Worm (Caenorhabditis elegans) whole organism, L4/young adult: Measurements from ENCODE around the gene lpl-1.

Source experiments
- W03F9.2 ChIP-seq: fragments of 150-350 bp; optimal IDR thresholded peaks from 2 replicates; lab custom pipeline; 2014; ENCODE audit warnings: missing biosample characterization, missing genetic modification characterization
- dao-5 ChIP-seq: sonication (generic microtip); optimal IDR thresholded peaks from 2 replicates; lab custom pipeline; 2016; ENCODE audit warnings: missing genotype, missing genetic modification characterization, moderate library complexity, missing compliant biosample characterization
- him-1 ChIP-seq: sonication (generic microtip); optimal IDR thresholded peaks from 2 replicates; lab custom pipeline; 2016; ENCODE audit warnings: missing genotype, missing genetic modification reagents, missing genetic modification characterization, missing compliant biosample characterization

DNA sequence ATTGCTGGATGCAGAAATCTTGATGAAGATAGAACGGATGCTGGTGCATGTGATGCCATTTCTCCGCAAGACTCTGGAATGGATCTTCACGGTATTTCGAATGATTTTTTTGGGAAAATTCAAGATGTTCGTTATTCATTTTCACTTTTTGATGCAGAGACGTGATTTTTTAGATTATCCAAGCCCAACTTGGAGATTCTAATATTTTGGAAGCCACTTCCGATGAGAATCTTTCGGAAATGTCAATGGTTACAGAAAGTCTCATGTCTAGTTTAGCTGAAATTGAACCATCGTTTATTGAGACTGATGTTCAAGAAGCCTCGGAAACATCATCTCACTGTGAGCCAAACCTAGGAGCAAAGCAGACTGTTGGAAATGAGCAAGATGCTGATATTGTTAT lies 7.0 kb upstream of the lpl-1 start:
- TF ChIP-seq him-1 (tag; lab: Kevin White, UChicago), result no peak
- TF ChIP-seq dao-5 (tag; lab: Kevin White, UChicago), result no peak
- TF ChIP-seq W03F9.2, result no peak
